Worm (Caenorhabditis elegans) whole organism, early embryonic: ENCODE data around the gene C50C3.19.
A peak's percentile ranks its signal among the peaks of the same experiment; 100 is the strongest.

Source experiments
- B0310.2 ChIP-seq: sonication (generic microtip); optimal IDR thresholded peaks from 2 replicates; lab custom pipeline; 2016; ENCODE audit warnings: mild to moderate bottlenecking, missing genetic modification characterization, missing compliant biosample characterization
- F13C5.2 ChIP-seq: sonication (generic microtip); optimal IDR thresholded peaks from 2 replicates; lab custom pipeline; 2017; ENCODE audit warnings: mild to moderate bottlenecking, missing genetic modification characterization, inconsistent platforms, missing compliant biosample characterization
- aly-1 ChIP-seq: sonication (generic microtip); optimal IDR thresholded peaks from 2 replicates; lab custom pipeline; 2016; ENCODE audit warnings: missing genetic modification characterization, missing compliant biosample characterization
- ama-1 ChIP-seq: fragments of 150-350 bp; optimal IDR thresholded peaks from 2 replicates; lab custom pipeline; 2014
- ceh-13 ChIP-seq: fragments of 200-800 bp; sonication (Bioruptor generic); optimal IDR thresholded peaks from 2 replicates; lab custom pipeline; 2018; ENCODE audit warnings: mild to moderate bottlenecking, missing genetic modification characterization, missing compliant biosample characterization
- ceh-36 ChIP-seq: sonication (generic microtip); optimal IDR thresholded peaks from 2 replicates; lab custom pipeline; 2016; ENCODE audit warnings: missing genetic modification characterization, inconsistent platforms, missing compliant biosample characterization
- ets-7 ChIP-seq: sonication (generic microtip); optimal IDR thresholded peaks from 2 replicates; lab custom pipeline; 2016; ENCODE audit warnings: missing genotype, missing genetic modification characterization, missing compliant biosample characterization
- flt-1 ChIP-seq: fragments of 200-800 bp; sonication (Bioruptor generic); IDR thresholded peaks from 2 replicates; pipeline ENCODE4 v1.3.6; 2022; ENCODE audit warnings: missing genetic modification characterization, missing compliant biosample characterization
- hmbx-1 ChIP-seq: sonication (generic microtip); optimal IDR thresholded peaks from 2 replicates; lab custom pipeline; 2016; ENCODE audit warnings: mild to moderate bottlenecking, missing genetic modification characterization, missing compliant biosample characterization
- hmg-4 ChIP-seq: fragments of 200-800 bp; sonication (Bioruptor generic); optimal IDR thresholded peaks from 2 replicates; lab custom pipeline; 2018; ENCODE audit warnings: mild to moderate bottlenecking, missing genetic modification characterization, missing compliant biosample characterization
- hnd-1 ChIP-seq: sonication (generic microtip); optimal IDR thresholded peaks from 2 replicates; lab custom pipeline; 2016; ENCODE audit warnings: missing genetic modification characterization, missing compliant biosample characterization
- pes-1 ChIP-seq: fragments of 200-800 bp; sonication (Bioruptor generic); IDR thresholded peaks from 2 replicates; pipeline ENCODE4 v1.3.6; 2022; ENCODE audit warnings: missing genetic modification reagents, missing genetic modification characterization, missing compliant biosample characterization
- scrt-1 ChIP-seq: fragments of 200-800 bp; sonication (Bioruptor generic); IDR thresholded peaks from 2 replicates; pipeline ENCODE4 v1.3.6; 2022; ENCODE audit warnings: missing genetic modification characterization, missing compliant biosample characterization
- sea-1 ChIP-seq: fragments of 200-800 bp; sonication (Bioruptor generic); conservative IDR thresholded peaks from 2 replicates; pipeline ENCODE4 v1.3.6; 2022; ENCODE audit warnings: missing genetic modification characterization, missing compliant biosample characterization
- tbx-11 ChIP-seq: fragments of 200-800 bp; sonication (Bioruptor generic); IDR thresholded peaks from 2 replicates; pipeline ENCODE4 v1.3.6; 2022; ENCODE audit warnings: missing genetic modification characterization, missing compliant biosample characterization
- tbx-37 ChIP-seq: fragments of 200-800 bp; sonication (Bioruptor generic); conservative IDR thresholded peaks from 2 replicates; pipeline ENCODE4 v1.3.6; 2022; ENCODE audit warnings: missing genetic modification reagents, missing genetic modification characterization, missing compliant biosample characterization
- tra-4 ChIP-seq: sonication (generic microtip); optimal IDR thresholded peaks from 2 replicates; lab custom pipeline; 2017; ENCODE audit warnings: missing genetic modification characterization, missing compliant biosample characterization

The C50C3.19 gene

DNA sequence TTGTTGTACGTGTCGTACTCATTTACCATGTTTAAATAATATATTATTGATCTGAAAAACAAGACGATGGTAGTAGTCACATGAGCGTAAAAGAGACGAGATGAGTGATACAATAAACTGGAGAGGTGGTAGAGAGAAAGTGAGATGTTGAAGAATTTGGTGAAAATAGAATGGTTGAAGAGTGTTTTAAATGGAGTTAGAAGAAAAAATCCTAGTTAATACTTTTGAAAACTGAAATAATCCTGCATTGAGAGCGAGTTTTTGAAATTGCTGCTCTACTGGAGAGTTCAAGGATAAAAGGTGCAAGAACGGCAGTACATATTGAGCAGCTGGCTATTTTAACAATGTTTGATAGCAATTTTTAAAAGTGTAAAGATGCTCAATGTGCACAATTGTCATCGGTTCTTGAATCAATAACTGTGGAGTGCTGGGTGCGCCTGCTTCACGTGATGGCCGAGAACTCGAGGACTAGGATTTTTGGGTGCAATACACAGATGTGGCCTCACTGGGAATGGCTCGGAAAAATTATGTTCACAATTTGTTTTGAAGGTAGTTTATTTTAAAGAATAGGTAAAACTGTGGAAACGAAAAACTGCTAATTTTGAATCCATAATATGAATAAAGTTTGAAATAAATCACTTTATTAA lies 32.3 kb upstream of the C50C3.19 start, which contains the start of gene atg-13:
Gene atg-13, minus strand, starts transcription at position 51 of the 647 bp plus-strand sequence.
- TF ChIP-seq ceh-36 (tag; lab: Kevin White, UChicago) = no peak
- TF ChIP-seq hmbx-1 (tag; lab: Kevin White, UChicago) = no peak
- no peak for TF ChIP-seq tbx-37 (GFP tag; lab: Robert Waterston, UW)
- no peak for TF ChIP-seq hnd-1
- TF ChIP-seq F13C5.2 (tag; lab: Kevin White, UChicago) = no peak
- TF ChIP-seq scrt-1 = no peak
- TF ChIP-seq tbx-11 = no peak
- TF ChIP-seq ama-1 (lab: Kevin White, UChicago) = no peak
- no peak for TF ChIP-seq ceh-13 (GFP tag; lab: Kevin White, UChicago)

DNA sequence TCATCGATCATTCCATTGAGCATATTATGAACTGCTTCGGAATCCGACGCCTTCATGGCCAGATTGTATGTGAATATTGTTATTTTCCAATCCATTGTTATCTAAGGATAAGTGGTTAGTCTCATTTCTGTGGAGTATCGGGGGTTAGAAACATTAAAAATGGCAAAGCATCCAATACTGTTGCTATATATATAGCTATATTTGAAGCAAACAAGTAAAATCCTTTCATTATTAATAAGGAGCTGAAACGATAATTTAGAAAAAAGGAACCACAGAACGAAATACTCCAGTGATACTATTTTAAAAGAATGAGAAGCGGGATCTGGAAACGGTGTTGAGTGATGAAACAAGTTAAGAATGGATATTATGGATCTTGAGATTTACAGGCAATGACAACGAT lies 29.4 kb upstream of the C50C3.19 start, which contains the start of gene inpp-5K:
Gene inpp-5K, minus strand, starts transcription at position 101 of the 400 bp plus-strand sequence.
- TF ChIP-seq hmg-4 (GFP tag; lab: Kevin White, UChicago) = no peak

DNA sequence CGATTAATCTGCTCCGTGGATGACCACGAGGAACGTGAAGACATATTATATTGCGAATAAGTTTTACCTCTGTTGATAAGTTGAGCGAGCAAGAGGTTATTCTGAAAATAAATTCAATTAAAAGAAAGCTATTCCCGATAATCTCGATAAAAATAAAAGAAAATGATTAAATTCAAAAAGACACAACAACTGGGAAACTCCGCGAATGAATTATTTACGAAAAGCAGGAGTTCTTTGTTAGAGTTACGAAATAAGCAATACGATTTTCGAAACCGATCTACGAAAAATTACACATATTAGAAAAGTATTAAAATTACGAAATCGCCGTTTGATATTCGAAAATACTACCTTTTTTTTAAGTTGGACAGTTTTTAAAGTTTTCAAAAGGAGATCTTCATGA lies 27.3 kb upstream of the C50C3.19 start, which contains the start of gene bath-42:
Gene bath-42, minus strand, starts transcription at position 101 of the 400 bp plus-strand sequence.
- TF ChIP-seq hnd-1 (no peak), ceh-13 (GFP tag; lab: Kevin White, UChicago) (no peak), tbx-37 (GFP tag; lab: Robert Waterston, UW) (no peak), tra-4 (tag; lab: Kevin White, UChicago) (no peak), B0310.2 (no peak), ama-1 (lab: Kevin White, UChicago) (no peak), F13C5.2 (tag; lab: Kevin White, UChicago) (no peak)

- TF ChIP-seq F13C5.2 (tag; lab: Kevin White, UChicago) (peak; percentile 41), hmg-4 (GFP tag; lab: Kevin White, UChicago) (peak; percentile 60), flt-1 (GFP tag; lab: Robert Waterston, UW) (peak; percentile 38; the same call in 1 of the 2 replicates), tbx-37 (GFP tag; lab: Robert Waterston, UW) (peak; percentile 47; the same call in 1 of the 2 replicates), hmbx-1 (tag; lab: Kevin White, UChicago) (no peak), ama-1 (lab: Kevin White, UChicago) (no peak)
Observed at ce11 chrIII:8163788-8164423, 26.7 kb upstream of the C50C3.19 start, which contains the start of gene prp-8. Gene prp-8 (plus strand): TSS chrIII:8164373.

ce11 chrIII:8164771-8165170 lies 25.8 kb upstream of the C50C3.19 start:
- TF ChIP-seq pes-1 (no peak), tra-4 (tag; lab: Kevin White, UChicago) (no peak), hnd-1 (no peak), ceh-36 (tag; lab: Kevin White, UChicago) (no peak), B0310.2 (no peak), tbx-11 (no peak), aly-1 (no peak), hmbx-1 (tag; lab: Kevin White, UChicago) (no peak), scrt-1 (no peak), ceh-13 (GFP tag; lab: Kevin White, UChicago) (no peak), F13C5.2 (tag; lab: Kevin White, UChicago) (no peak), sea-1 (GFP tag; lab: Robert Waterston, UW) (no peak), ets-7 (tag; lab: Kevin White, UChicago) (no peak), hmg-4 (GFP tag; lab: Kevin White, UChicago) (no peak), tbx-37 (GFP tag; lab: Robert Waterston, UW) (no peak), flt-1 (GFP tag; lab: Robert Waterston, UW) (no peak), ama-1 (lab: Kevin White, UChicago) (no peak)

DNA sequence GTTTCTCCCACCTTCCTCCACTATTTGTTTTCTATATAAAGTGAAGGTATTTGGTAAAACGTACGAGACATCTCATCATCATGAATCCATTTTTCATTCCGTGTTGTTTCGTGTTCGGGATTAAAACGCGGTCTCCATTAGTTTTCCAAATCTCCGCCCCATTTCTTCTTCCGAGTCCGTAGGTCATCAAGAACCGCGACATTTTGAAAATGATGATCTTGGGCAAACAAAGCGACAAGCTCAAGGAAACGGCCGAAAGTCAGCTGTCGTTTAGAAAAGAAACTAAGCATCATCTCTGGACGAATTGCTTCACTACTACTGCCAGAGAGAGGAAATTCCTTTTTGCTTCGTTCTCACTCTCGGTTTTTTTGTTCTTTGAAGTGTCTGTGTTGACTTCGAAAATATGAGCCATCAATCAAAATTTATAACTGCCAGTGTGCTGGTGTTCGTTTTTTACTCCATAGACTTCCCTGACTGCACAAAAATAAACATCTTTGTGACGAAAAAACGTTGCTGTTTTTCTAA lies 17.9 kb upstream of the C50C3.19 start:
- TF ChIP-seq hnd-1 (no peak), F13C5.2 (tag; lab: Kevin White, UChicago) (no peak), tra-4 (tag; lab: Kevin White, UChicago) (no peak), B0310.2 (no peak), ama-1 (lab: Kevin White, UChicago) (no peak)

DNA sequence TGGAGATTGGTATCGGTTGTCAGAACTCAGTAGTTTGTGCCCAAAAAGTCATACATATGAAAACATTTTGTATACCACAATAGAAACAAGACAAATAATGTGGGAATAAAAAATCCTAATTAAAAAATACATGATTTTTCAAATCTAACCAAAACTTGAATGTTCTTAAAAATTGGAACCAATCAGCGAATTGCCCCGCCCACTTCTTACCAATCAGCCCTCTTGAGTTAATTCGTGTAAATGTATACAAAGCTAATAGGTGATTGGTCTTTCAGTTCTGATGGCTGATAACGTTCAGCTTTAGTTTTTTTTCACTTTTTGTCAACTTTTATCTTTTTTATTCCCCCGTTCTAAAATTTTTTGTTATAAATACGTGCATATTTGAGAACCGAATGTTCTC lies 15.3 kb upstream of the C50C3.19 start:
- TF ChIP-seq hmbx-1 (tag; lab: Kevin White, UChicago) = no peak
- TF ChIP-seq ama-1 (lab: Kevin White, UChicago) = no peak
- TF ChIP-seq tbx-11 = no peak
- TF ChIP-seq pes-1 = no peak
- TF ChIP-seq sea-1 (GFP tag; lab: Robert Waterston, UW) = no peak

DNA sequence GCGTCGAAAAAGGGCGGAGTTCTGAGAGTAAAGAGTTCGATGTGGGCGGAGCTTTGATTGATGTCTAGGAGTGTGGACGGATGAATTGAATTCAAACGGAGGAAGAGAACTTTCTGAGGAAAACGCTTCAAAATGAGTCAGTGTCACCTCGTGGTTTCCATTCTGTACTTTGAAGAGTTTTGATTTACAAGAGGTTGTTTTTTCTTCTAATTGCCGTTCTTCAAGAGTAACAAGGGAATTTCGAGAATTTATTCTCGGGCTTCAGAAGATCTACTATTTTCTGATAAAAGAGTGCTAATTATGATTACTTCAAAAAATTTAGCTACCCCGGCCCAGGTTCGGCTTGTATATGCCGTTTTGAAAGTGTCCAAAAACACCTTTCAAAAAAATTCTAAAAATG lies 14.3 kb upstream of the C50C3.19 start, which contains the start of gene C50C3.12:
Gene C50C3.12, plus strand, starts transcription at position 301 of the 400 bp plus-strand sequence.
- TF ChIP-seq pes-1 (no peak), hmg-4 (GFP tag; lab: Kevin White, UChicago) (no peak), scrt-1 (no peak), F13C5.2 (tag; lab: Kevin White, UChicago) (no peak), tbx-37 (GFP tag; lab: Robert Waterston, UW) (no peak), ama-1 (lab: Kevin White, UChicago) (no peak)
